Worm (Caenorhabditis elegans) whole organism, L4 larva: ENCODE data around the gene sms-1.

Experiments used
- lin-13 ChIP-seq: fragments of 150-350 bp; optimal IDR thresholded peaks from 2 replicates; lab custom pipeline; 2014; ENCODE audit warnings: missing biosample characterization, missing genetic modification reagents, missing genetic modification characterization
- mep-1 ChIP-seq: fragments of 150-350 bp; sonication (generic microtip); optimal IDR thresholded peaks from 3 replicates; lab custom pipeline; 2014; ENCODE audit warnings: missing biosample characterization, missing genetic modification characterization

DNA sequence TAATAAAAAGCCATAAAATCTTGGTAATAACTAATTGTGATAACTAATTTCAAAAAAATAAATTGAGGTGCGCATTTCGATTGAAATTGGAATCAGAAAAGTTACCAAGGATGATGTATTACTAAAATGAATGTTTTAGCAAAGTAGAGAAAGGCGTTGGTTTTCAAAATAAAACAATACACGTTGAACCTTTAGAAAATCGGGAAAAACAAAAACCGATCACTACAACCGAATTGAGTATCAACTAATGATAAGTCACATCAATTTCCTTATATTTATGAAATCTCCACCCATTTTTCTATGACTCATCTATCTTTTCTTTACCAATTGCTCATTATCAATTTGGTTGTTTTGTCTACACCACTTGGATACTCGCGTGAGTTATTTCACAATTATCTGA is 2.4 kb upstream of the sms-1 start, which contains the start of gene H21P03.10:
- TF ChIP-seq mep-1 (tag; lab: Kevin White, UChicago) (no peak), lin-13 (GFP tag; lab: Kevin White, UChicago) (no peak)
